Fruit fly (Drosophila melanogaster) whole organism, embryonic: ENCODE results near the gene CG13024.
A peak's percentile ranks its signal among the peaks of the same experiment; 100 is the strongest.

ENCODE experiments used
- Antp ChIP-seq: fragments of 200-800 bp; sonication (Bioruptor generic); optimal IDR thresholded peaks from 3 replicates; lab custom pipeline; 2016; ENCODE audit warnings: missing biosample characterization, missing genetic modification characterization
- CG11247 ChIP-seq: fragments of 200-800 bp; sonication (Bioruptor generic); IDR thresholded peaks from 2 replicates; pipeline ENCODE4 v1.3.6; 2022; ENCODE audit warnings: missing biosample characterization, missing genetic modification characterization
- CG12236 ChIP-seq: fragments of 200-800 bp; sonication (Bioruptor generic); optimal IDR thresholded peaks from 2 replicates; lab custom pipeline; 2016; ENCODE audit warnings: missing biosample characterization, missing genetic modification characterization
- CG15514 ChIP-seq: fragments of 200-800 bp; sonication (Bioruptor generic); optimal IDR thresholded peaks from 3 replicates; lab custom pipeline; 2017; ENCODE audit warnings: missing biosample characterization, missing genetic modification characterization, mild to moderate bottlenecking, moderate library complexity, missing genetic modification reagents
- CG18764 ChIP-seq: fragments of 200-800 bp; sonication (Bioruptor generic); optimal IDR thresholded peaks from 3 replicates; lab custom pipeline; 2016; ENCODE audit warnings: missing biosample characterization, missing genetic modification characterization
- CG2199 ChIP-seq: fragments of 200-800 bp; sonication (Bioruptor generic); IDR thresholded peaks from 3 replicates; pipeline ENCODE4 v1.3.6; 2022; ENCODE audit warnings: missing biosample characterization, missing genetic modification characterization
- CG2202 ChIP-seq: fragments of 200-800 bp; sonication (Bioruptor generic); optimal IDR thresholded peaks from 2 replicates; lab custom pipeline; 2018; ENCODE audit warnings: missing biosample characterization, mild to moderate bottlenecking, missing genetic modification characterization
- CG30431 ChIP-seq: fragments of 200-800 bp; sonication (Bioruptor generic); optimal IDR thresholded peaks from 2 replicates; lab custom pipeline; 2017; ENCODE audit warnings: missing biosample characterization, missing genetic modification characterization
- CG3995 ChIP-seq: fragments of 200-800 bp; sonication (Bioruptor generic); optimal IDR thresholded peaks from 3 replicates; lab custom pipeline; 2016; ENCODE audit warnings: missing biosample characterization, missing genetic modification characterization
- CG42726 ChIP-seq: fragments of 200-800 bp; sonication (Bioruptor generic); IDR thresholded peaks from 2 replicates; pipeline ENCODE4 v1.3.6; 2022; ENCODE audit warnings: missing biosample characterization, missing genetic modification characterization; ENCODE audit not compliant: partially characterized antibody
- CG4707 ChIP-seq: fragments of 200-800 bp; sonication (Bioruptor generic); optimal IDR thresholded peaks from 2 replicates; lab custom pipeline; 2018; ENCODE audit warnings: missing biosample characterization, mild to moderate bottlenecking, missing genetic modification characterization, moderate library complexity
- CG6765 ChIP-seq: fragments of 200-800 bp; sonication (Bioruptor generic); optimal IDR thresholded peaks from 3 replicates; lab custom pipeline; 2017; ENCODE audit warnings: missing biosample characterization, mild to moderate bottlenecking, missing genetic modification characterization
- CG6854 ChIP-seq: fragments of 200-800 bp; sonication (Bioruptor generic); optimal IDR thresholded peaks from 3 replicates; lab custom pipeline; 2017; ENCODE audit warnings: missing biosample characterization, mild to moderate bottlenecking, missing genetic modification characterization
- CG9797 ChIP-seq: fragments of 200-800 bp; sonication (Bioruptor generic); optimal IDR thresholded peaks from 3 replicates; lab custom pipeline; 2018; ENCODE audit warnings: missing biosample characterization, mild to moderate bottlenecking, missing genetic modification characterization
- D ChIP-seq, 2 experiments: fragments of 200-800 bp in 1 of 2; fragments of >200 bp in 1 of 2; sonication (Bioruptor generic) in 1 of 2; optimal IDR thresholded peaks; 2 replicates in 1 of 2; 3 replicates in 1 of 2; lab custom pipeline; 2017; ENCODE audit warnings: mild to moderate bottlenecking in 1 of 2, missing biosample characterization in 1 of 2, missing genetic modification characterization in 1 of 2, missing genetic modification reagents in 1 of 2
- Drgx ChIP-seq: fragments of 200-800 bp; sonication (Bioruptor generic); IDR thresholded peaks from 2 replicates; pipeline ENCODE4 v1.3.6; 2022; ENCODE audit warnings: missing biosample characterization, missing genetic modification characterization
- Elba2 ChIP-seq: fragments of 200-800 bp; sonication (Bioruptor generic); optimal IDR thresholded peaks from 3 replicates; lab custom pipeline; 2016; ENCODE audit warnings: missing biosample characterization, missing genetic modification characterization
- H2.0 ChIP-seq: fragments of 200-800 bp; sonication (Bioruptor generic); IDR thresholded peaks from 2 replicates; pipeline ENCODE4 v1.3.6; 2022; ENCODE audit warnings: missing biosample characterization, missing genetic modification characterization
- Hsf ChIP-seq: fragments of 200-800 bp; sonication (Bioruptor generic); optimal IDR thresholded peaks from 3 replicates; lab custom pipeline; 2016; ENCODE audit warnings: missing biosample characterization, missing genetic modification characterization
- Oaz ChIP-seq: fragments of 200-800 bp; sonication (Bioruptor generic); IDR thresholded peaks from 2 replicates; pipeline ENCODE4 v1.3.6; 2022; ENCODE audit warnings: missing biosample characterization, missing genetic modification characterization
- Pdp1 ChIP-seq, 2 experiments: fragments of 200-800 bp; sonication (Bioruptor generic); optimal IDR thresholded peaks; 3 replicates each; lab custom pipeline; 2016; ENCODE audit warnings: missing biosample characterization in 2 of 2, missing genetic modification characterization in 2 of 2, mild to moderate bottlenecking in 1 of 2, moderate library complexity in 1 of 2
- Ssrp ChIP-seq: fragments of 200-800 bp; sonication (Bioruptor generic); optimal IDR thresholded peaks from 2 replicates; lab custom pipeline; 2018; ENCODE audit warnings: missing biosample characterization, mild to moderate bottlenecking, missing genetic modification characterization, moderate library complexity
- Taf1 ChIP-seq: fragments of 200-800 bp; sonication (Bioruptor generic); IDR thresholded peaks from 2 replicates; pipeline ENCODE4 v1.3.6; 2022; ENCODE audit warnings: missing biosample characterization, missing genetic modification characterization
- Usf ChIP-seq: fragments of 200-800 bp; sonication (Bioruptor generic); optimal IDR thresholded peaks from 2 replicates; lab custom pipeline; 2017; ENCODE audit warnings: missing genotype, missing biosample characterization, missing genetic modification characterization
- az2 ChIP-seq: fragments of 200-800 bp; sonication (Bioruptor generic); optimal IDR thresholded peaks from 3 replicates; lab custom pipeline; 2016; ENCODE audit warnings: missing biosample characterization, missing genetic modification characterization
- bsh ChIP-seq, 2 experiments: fragments of 200-800 bp; sonication (Bioruptor generic); optimal IDR thresholded peaks; 2 replicates each; lab custom pipeline; 2017 to 2018; ENCODE audit warnings: mild to moderate bottlenecking in 2 of 2, missing biosample characterization in 2 of 2, missing genetic modification characterization in 2 of 2, moderate library complexity in 1 of 2
- caup ChIP-seq: fragments of 200-800 bp; sonication (Bioruptor generic); optimal IDR thresholded peaks from 3 replicates; lab custom pipeline; 2017; ENCODE audit warnings: missing biosample characterization, mild to moderate bottlenecking, missing genetic modification characterization, moderate library complexity; ENCODE audit not compliant: severe bottlenecking
- chn ChIP-seq: fragments of 200-800 bp; sonication (Bioruptor generic); optimal IDR thresholded peaks from 2 replicates; lab custom pipeline; 2016; ENCODE audit warnings: missing biosample characterization, missing genetic modification characterization
- crc ChIP-seq: fragments of 200-800 bp; sonication (Bioruptor generic); optimal IDR thresholded peaks from 2 replicates; lab custom pipeline; 2016; ENCODE audit warnings: missing biosample characterization, missing genetic modification characterization
- dimm ChIP-seq: fragments of 200-800 bp; sonication (Bioruptor generic); IDR thresholded peaks from 2 replicates; pipeline ENCODE4 v1.3.6; 2022; ENCODE audit warnings: missing biosample characterization, missing genetic modification characterization
- exex ChIP-seq: fragments of 200-800 bp; sonication (Bioruptor generic); optimal IDR thresholded peaks from 4 replicates; lab custom pipeline; 2018; ENCODE audit warnings: missing biosample characterization, mild to moderate bottlenecking, missing genetic modification characterization, moderate library complexity
- fd96Cb ChIP-seq: fragments of 200-800 bp; sonication (Bioruptor generic); optimal IDR thresholded peaks from 2 replicates; lab custom pipeline; 2018; ENCODE audit warnings: missing biosample characterization, mild to moderate bottlenecking, missing genetic modification characterization, moderate library complexity
- gce ChIP-seq: fragments of 200-800 bp; sonication (Bioruptor generic); IDR thresholded peaks from 3 replicates; pipeline ENCODE4 v1.3.6; 2022; ENCODE audit warnings: missing biosample characterization, missing genetic modification characterization
- gem ChIP-seq: fragments of 200-800 bp; sonication (Bioruptor generic); optimal IDR thresholded peaks from 2 replicates; lab custom pipeline; 2019; ENCODE audit warnings: missing biosample characterization, mild to moderate bottlenecking, missing genetic modification characterization, moderate library complexity
- grn ChIP-seq: fragments of 200-800 bp; sonication (Bioruptor generic); optimal IDR thresholded peaks from 3 replicates; lab custom pipeline; 2017; ENCODE audit warnings: missing biosample characterization, missing genetic modification characterization
- ham ChIP-seq: fragments of 200-800 bp; sonication (Bioruptor generic); IDR thresholded peaks from 2 replicates; pipeline ENCODE4 v1.3.6; 2022; ENCODE audit warnings: missing biosample characterization, missing genetic modification characterization
- ken ChIP-seq: fragments of 200-800 bp; sonication (Bioruptor generic); IDR thresholded peaks from 3 replicates; pipeline ENCODE4 v1.3.6; 2022; ENCODE audit warnings: missing biosample characterization, missing genetic modification characterization
- knrl ChIP-seq: fragments of 200-800 bp; sonication (Bioruptor generic); IDR thresholded peaks from 3 replicates; pipeline ENCODE4 v1.3.6; 2022; ENCODE audit warnings: missing biosample characterization, missing genetic modification characterization; ENCODE audit not compliant: partially characterized antibody
- nom ChIP-seq: fragments of 200-800 bp; sonication (Bioruptor generic); optimal IDR thresholded peaks from 2 replicates; lab custom pipeline; 2017; ENCODE audit warnings: missing biosample characterization, missing genetic modification characterization, mild to moderate bottlenecking, moderate library complexity, missing genetic modification reagents
- onecut ChIP-seq: fragments of 200-800 bp; sonication (Bioruptor generic); IDR thresholded peaks from 2 replicates; pipeline ENCODE4 v1.3.6; 2022; ENCODE audit warnings: missing biosample characterization, missing genetic modification characterization
- pho ChIP-seq: fragments of 200-800 bp; sonication (Bioruptor generic); optimal IDR thresholded peaks from 2 replicates; lab custom pipeline; 2016; ENCODE audit warnings: missing biosample characterization, missing genetic modification characterization
- prd ChIP-seq, 3 experiments: fragments of >200 bp in 2 of 3; fragments of 200-800 bp in 1 of 3; sonication (Bioruptor generic) in 1 of 3; optimal IDR thresholded peaks in 2 of 3; IDR thresholded peaks in 1 of 3; 2 replicates in 2 of 3; 3 replicates in 1 of 3; pipeline versions ENCODE4 v1.3.6 to Lab custom; 2017 to 2022; ENCODE audit warnings: missing biosample characterization in 1 of 3, missing genetic modification characterization in 1 of 3
- salm ChIP-seq: fragments of 200-800 bp; sonication (Bioruptor generic); optimal IDR thresholded peaks from 2 replicates; lab custom pipeline; 2018; ENCODE audit warnings: missing biosample characterization, mild to moderate bottlenecking, missing genetic modification characterization
- shn ChIP-seq: fragments of 200-800 bp; sonication (Bioruptor generic); optimal IDR thresholded peaks from 3 replicates; lab custom pipeline; 2016; ENCODE audit warnings: missing biosample characterization, missing genetic modification characterization
- twi ChIP-seq: fragments of 200-800 bp; optimal IDR thresholded peaks from 2 replicates; lab custom pipeline; 2019; ENCODE audit warnings: missing biosample characterization, mild to moderate bottlenecking, missing genetic modification characterization, moderate library complexity
- unpg ChIP-seq: fragments of 200-800 bp; sonication (Bioruptor generic); optimal IDR thresholded peaks from 3 replicates; lab custom pipeline; 2018; ENCODE audit warnings: missing biosample characterization, mild to moderate bottlenecking, missing genetic modification characterization, moderate library complexity
- z ChIP-seq: fragments of 200-800 bp; sonication (Bioruptor generic); IDR thresholded peaks from 3 replicates; pipeline ENCODE4 v1.3.6; 2022; ENCODE audit warnings: missing biosample characterization, missing genetic modification characterization

Gene CG13024

dm6 chr3L:16762203-16762997, 66.5 kb downstream of the CG13024 start (continued):
- no peak for TF ChIP-seq Pdp1 (GFP tag; optimal IDR thresholded peaks at IDR 0.05; lab: Kevin White, UChicago)
- TF ChIP-seq grn, result no peak
- no peak for TF ChIP-seq onecut (GFP tag; lab: Robert Waterston, UW)
- TF ChIP-seq nom (GFP tag; lab: Kevin White, UChicago), result no peak
- TF ChIP-seq caup (GFP tag; lab: Kevin White, UChicago), result no peak
- no peak for TF ChIP-seq CG4707 (GFP tag; lab: Kevin White, UChicago)
- TF ChIP-seq salm (tag; lab: Kevin White, UChicago), result no peak
- TF ChIP-seq CG9797 (GFP tag; lab: Kevin White, UChicago), result no peak
- TF ChIP-seq Usf (GFP tag; lab: Kevin White, UChicago), result no peak
- no peak for TF ChIP-seq crc
- peak; percentile 30; the same call in 1 of the 2 replicates for TF ChIP-seq Drgx (GFP tag; lab: Robert Waterston, UW)
- no peak for TF ChIP-seq ham (GFP tag; lab: Robert Waterston, UW)
- no peak for TF ChIP-seq unpg (GFP tag; lab: Kevin White, UChicago)
- no peak for TF ChIP-seq twi (tag; lab: Kevin White, UChicago)
- TF ChIP-seq gce (GFP tag; lab: Robert Waterston, UW), result no peak
- TF ChIP-seq knrl (GFP tag; lab: Robert Waterston, UW), result no peak
- no peak for TF ChIP-seq prd (optimal IDR thresholded peaks at IDR 0.05; lab: Kevin White, UChicago)
- 0 out of 3 replicates have a peak, but pooled peaks have one; percentile 9 for TF ChIP-seq prd (GFP tag; IDR thresholded peaks at IDR 0.05; lab: Robert Waterston, UW)
- no peak for TF ChIP-seq CG12236 (GFP tag; lab: Kevin White, UChicago)
- TF ChIP-seq bsh (GFP tag; optimal IDR thresholded peaks at IDR 0.05; lab: Kevin White, UChicago), result peak; percentile 9 to 64
- TF ChIP-seq D (optimal IDR thresholded peaks at IDR 0.05; lab: Kevin White, UChicago), result peak; percentile 58
- TF ChIP-seq D (GFP tag; optimal IDR thresholded peaks at IDR 0.05; lab: Kevin White, UChicago), result no peak
- no peak for TF ChIP-seq Taf1 (GFP tag; lab: Robert Waterston, UW)
- TF ChIP-seq Elba2 (GFP tag; lab: Kevin White, UChicago), result peak; percentile 21
- TF ChIP-seq ken (GFP tag; lab: Robert Waterston, UW), result no peak
- TF ChIP-seq CG6765 (GFP tag; lab: Kevin White, UChicago), result no peak
- TF ChIP-seq CG11247 (GFP tag; lab: Robert Waterston, UW), result no peak
- no peak for TF ChIP-seq CG15514 (GFP tag; lab: Kevin White, UChicago)
- TF ChIP-seq az2 (GFP tag; lab: Kevin White, UChicago), result no peak
- TF ChIP-seq, all 482 proteins: peak for 10

dm6 chr3L:16760274-16760673, 68.6 kb downstream of the CG13024 start:
- TF ChIP-seq Antp (GFP tag; lab: Kevin White, UChicago) (peak; percentile 25), CG2202 (peak; percentile 33), pho (no peak), Oaz (GFP tag; lab: Robert Waterston, UW) (no peak), Ssrp (tag; lab: Kevin White, UChicago) (peak; percentile 51), unpg (GFP tag; lab: Kevin White, UChicago) (peak; percentile 46), CG42726 (no peak), CG2199 (no peak), CG30431 (peak; percentile 12), CG6854 (GFP tag; lab: Kevin White, UChicago) (no peak), H2.0 (peak; percentile 46), exex (no peak), fd96Cb (tag; lab: Kevin White, UChicago) (peak; percentile 44), CG3995 (GFP tag; lab: Kevin White, UChicago) (no peak), shn (GFP tag; lab: Kevin White, UChicago) (no peak), knrl (GFP tag; lab: Robert Waterston, UW) (no peak), Hsf (peak; percentile 52), CG18764 (no peak), dimm (GFP tag; lab: Robert Waterston, UW) (no peak), z (GFP tag; lab: Robert Waterston, UW) (no peak), gem (tag; lab: Kevin White, UChicago) (peak; percentile 64), chn (GFP tag; lab: Kevin White, UChicago) (peak; percentile 45)
